Worm (Caenorhabditis elegans): ENCODE data around the gene Y59A8B.26.

ce11 chrV:18001268-18001667 lies 9.4 kb downstream of the Y59A8B.26 start, which contains the start of gene lon-8:
- TF ChIP-seq mxl-3 (GFP tag; optimal IDR thresholded peaks at IDR 0.05) (no peak), zip-11 (GFP tag; IDR thresholded peaks at IDR 0.05) (no peak), nhr-77 (tag; optimal IDR thresholded peaks at IDR 0.05) (no peak), Y5F2A.4 (GFP tag; optimal IDR thresholded peaks at IDR 0.05) (no peak), skn-1 (tag; optimal IDR thresholded peaks at IDR 0.05) (no peak), R02D3.7 (tag; optimal IDR thresholded peaks at IDR 0.05) (no peak), nhr-76 (tag; optimal IDR thresholded peaks at IDR 0.05) (no peak), dmd-9 (GFP tag; IDR thresholded peaks at IDR 0.05) (no peak)

Data from whole organism, L4 larva.